Fruit fly (Drosophila melanogaster) ovary, adult (tissue): ENCODE results near the gene CG9784.

ENCODE experiments used
- CG17801 ChIP-seq: fragments of 200-800 bp; optimal IDR thresholded peaks from 2 replicates; lab custom pipeline; 2019; ENCODE audit warnings: missing biosample characterization, mild to moderate bottlenecking, missing genetic modification characterization, moderate library complexity; ENCODE audit not compliant: partially characterized antibody

Gene CG9784

dm6 chrX:16553542-16554182 is 45.4 kb downstream of the CG9784 start, which contains the start of gene Arp2:
Gene Arp2 (minus strand): TSS chrX:16553968.
- TF ChIP-seq CG17801 (GFP tag; lab: Kevin White, UChicago): no peak

dm6 chrX:16552968-16553417 is 46.0 kb downstream of the CG9784 start:
- no peak for TF ChIP-seq CG17801 (GFP tag; lab: Kevin White, UChicago)

- peak; percentile 79 for TF ChIP-seq CG17801 (GFP tag; lab: Kevin White, UChicago)
These were observed 46.4 kb downstream of the CG9784 start for dm6 chrX:16552567-16552966.

- TF ChIP-seq CG17801 (GFP tag; lab: Kevin White, UChicago): no peak
These were observed 51.6 kb downstream of the CG9784 start, which contains the start of gene CG9902 for dm6 chrX:16547390-16547789. Gene CG9902 (minus strand): TSS chrX:16547520.
